Fruit fly (Drosophila melanogaster) whole organism, embryonic: ENCODE data around the gene RabX6.
A peak's percentile ranks its signal among the peaks of the same experiment; 100 is the strongest.

Experiments used
- ATbp ChIP-seq: fragments of 200-800 bp; sonication (Bioruptor generic); optimal IDR thresholded peaks from 2 replicates; lab custom pipeline; 2017; ENCODE audit warnings: missing biosample characterization, mild to moderate bottlenecking, missing genetic modification characterization, missing genetic modification reagents
- Adf1 ChIP-seq: fragments of 200-800 bp; sonication (Bioruptor generic); IDR thresholded peaks from 2 replicates; pipeline ENCODE4 v1.3.6; 2022; ENCODE audit warnings: missing biosample characterization, missing genetic modification characterization
- Awh ChIP-seq: fragments of 200-800 bp; sonication (Bioruptor generic); IDR thresholded peaks from 2 replicates; pipeline ENCODE4, ENCODE4 v1.3.6; 2022; ENCODE audit warnings: missing biosample characterization, missing genetic modification characterization
- B-H1 ChIP-seq: fragments of 200-800 bp; sonication (Bioruptor generic); IDR thresholded peaks from 3 replicates; pipeline ENCODE4 v1.3.6; 2022; ENCODE audit warnings: missing biosample characterization, missing genetic modification characterization
- CG10321 ChIP-seq: fragments of 200-800 bp; sonication (Bioruptor generic); IDR thresholded peaks from 2 replicates; pipeline ENCODE4 v1.3.6; 2022; ENCODE audit warnings: missing biosample characterization, missing genetic modification characterization
- CG10543 ChIP-seq: fragments of 200-800 bp; sonication (Bioruptor generic); optimal IDR thresholded peaks from 3 replicates; lab custom pipeline; 2017; ENCODE audit warnings: missing biosample characterization, mild to moderate bottlenecking, missing genetic modification characterization, moderate library complexity
- CG10959 ChIP-seq: fragments of 200-800 bp; sonication (Bioruptor generic); IDR thresholded peaks from 2 replicates; pipeline ENCODE4 v1.3.6; 2022; ENCODE audit warnings: missing biosample characterization, missing genetic modification characterization
- CG12219 ChIP-seq: fragments of 200-800 bp; sonication (Bioruptor generic); optimal IDR thresholded peaks from 3 replicates; lab custom pipeline; 2018; ENCODE audit warnings: missing biosample characterization, mild to moderate bottlenecking, missing genetic modification characterization
- CG13894 ChIP-seq: fragments of 200-800 bp; sonication (Bioruptor generic); optimal IDR thresholded peaks from 3 replicates; lab custom pipeline; 2018; ENCODE audit warnings: missing biosample characterization, mild to moderate bottlenecking, missing genetic modification characterization, moderate library complexity
- CG14965 ChIP-seq: fragments of 200-800 bp; sonication (Bioruptor generic); optimal IDR thresholded peaks from 2 replicates; lab custom pipeline; 2016; ENCODE audit warnings: missing biosample characterization, missing genetic modification characterization, borderline replicate concordance
- CG15269 ChIP-seq: fragments of 200-800 bp; sonication (Bioruptor generic); optimal IDR thresholded peaks from 2 replicates; lab custom pipeline; 2018; ENCODE audit warnings: missing biosample characterization, mild to moderate bottlenecking, missing genetic modification characterization, moderate library complexity
- CG15696 ChIP-seq: fragments of 200-800 bp; sonication (Bioruptor generic); optimal IDR thresholded peaks from 2 replicates; lab custom pipeline; 2019; ENCODE audit warnings: missing biosample characterization, mild to moderate bottlenecking, missing genetic modification characterization, moderate library complexity
- CG2199 ChIP-seq: fragments of 200-800 bp; sonication (Bioruptor generic); IDR thresholded peaks from 3 replicates; pipeline ENCODE4 v1.3.6; 2022; ENCODE audit warnings: missing biosample characterization, missing genetic modification characterization
- CG32772 ChIP-seq: fragments of 200-800 bp; sonication (Bioruptor generic); IDR thresholded peaks from 2 replicates; pipeline ENCODE4 v1.3.6; 2022; ENCODE audit warnings: missing biosample characterization, missing genetic modification characterization
- CG33213 ChIP-seq: fragments of 200-800 bp; sonication (Bioruptor generic); optimal IDR thresholded peaks from 3 replicates; lab custom pipeline; 2016; ENCODE audit warnings: missing biosample characterization, missing genetic modification characterization
- CG6254 ChIP-seq: fragments of 200-800 bp; sonication (Bioruptor generic); optimal IDR thresholded peaks from 3 replicates; lab custom pipeline; 2017; ENCODE audit warnings: mild to moderate bottlenecking, missing biosample characterization, missing genetic modification reagents, missing genetic modification characterization
- CG6854 ChIP-seq: fragments of 200-800 bp; sonication (Bioruptor generic); optimal IDR thresholded peaks from 3 replicates; lab custom pipeline; 2017; ENCODE audit warnings: missing biosample characterization, mild to moderate bottlenecking, missing genetic modification characterization
- CG7786 ChIP-seq: fragments of 200-800 bp; sonication (Bioruptor generic); optimal IDR thresholded peaks from 2 replicates; lab custom pipeline; 2016; ENCODE audit warnings: missing biosample characterization, missing genetic modification characterization
- CG8478 ChIP-seq: fragments of >200 bp; optimal IDR thresholded peaks from 2 replicates; lab custom pipeline; 2018
- Ets97D ChIP-seq: fragments of 200-800 bp; sonication (Bioruptor generic); optimal IDR thresholded peaks from 3 replicates; lab custom pipeline; 2016; ENCODE audit warnings: missing biosample characterization, missing genetic modification characterization
- HLHmδ ChIP-seq: fragments of 200-800 bp; sonication (Bioruptor generic); optimal IDR thresholded peaks from 2 replicates; lab custom pipeline; 2018; ENCODE audit warnings: missing biosample characterization, mild to moderate bottlenecking, missing genetic modification characterization, moderate library complexity
- HmgZ ChIP-seq: fragments of 200-800 bp; sonication (Bioruptor generic); optimal IDR thresholded peaks from 2 replicates; lab custom pipeline; 2018; ENCODE audit warnings: missing biosample characterization, mild to moderate bottlenecking, missing genetic modification characterization
- Hr51 ChIP-seq, 2 experiments: fragments of 200-800 bp; sonication (Bioruptor generic); optimal IDR thresholded peaks; 2 replicates in 1 of 2; 3 replicates in 1 of 2; lab custom pipeline; 2016 to 2018; ENCODE audit warnings: missing biosample characterization in 2 of 2, missing genetic modification characterization in 2 of 2, mild to moderate bottlenecking in 1 of 2, moderate library complexity in 1 of 2
- Hr78 ChIP-seq, 2 experiments: fragments of 200-800 bp in 1 of 2; fragments of >200 bp in 1 of 2; sonication (Bioruptor generic) in 1 of 2; optimal IDR thresholded peaks; 2 replicates each; lab custom pipeline; 2017 to 2019; ENCODE audit warnings: missing biosample characterization in 2 of 2, missing genetic modification characterization in 2 of 2, mild to moderate bottlenecking in 1 of 2, moderate library complexity in 1 of 2
- NC2α ChIP-seq: fragments of 200-800 bp; sonication (Bioruptor generic); optimal IDR thresholded peaks from 2 replicates; lab custom pipeline; 2016; ENCODE audit warnings: missing biosample characterization, missing genetic modification characterization
- NFAT ChIP-seq: fragments of 200-800 bp; sonication (Bioruptor generic); IDR thresholded peaks from 2 replicates; pipeline ENCODE4 v1.3.6; 2022; ENCODE audit warnings: missing biosample characterization, missing genetic modification characterization
- bbx ChIP-seq: fragments of 200-800 bp; sonication (Bioruptor generic); IDR thresholded peaks from 2 replicates; pipeline ENCODE4 v1.3.6; 2022; ENCODE audit warnings: missing biosample characterization, missing genetic modification characterization; ENCODE audit not compliant: partially characterized antibody
- cg ChIP-seq: fragments of 200-800 bp; sonication (Bioruptor generic); optimal IDR thresholded peaks from 3 replicates; lab custom pipeline; 2019; ENCODE audit warnings: missing biosample characterization, mild to moderate bottlenecking, missing genetic modification characterization, moderate library complexity
- chinmo ChIP-seq: fragments of 200-800 bp; sonication (Bioruptor generic); IDR thresholded peaks from 4 replicates; pipeline ENCODE4 v1.3.6; 2022; ENCODE audit warnings: missing biosample characterization, missing genetic modification characterization; ENCODE audit not compliant: partially characterized antibody
- ci ChIP-seq: fragments of 200-800 bp; sonication (Bioruptor generic); IDR thresholded peaks from 3 replicates; pipeline ENCODE4 v1.3.6; 2022; ENCODE audit warnings: missing biosample characterization, missing genetic modification characterization
- crp ChIP-seq, 2 experiments: fragments of 200-800 bp; sonication (Bioruptor generic); optimal IDR thresholded peaks; 2 replicates in 1 of 2; 3 replicates in 1 of 2; lab custom pipeline; 2017; ENCODE audit warnings: missing biosample characterization in 2 of 2, missing genetic modification characterization in 2 of 2, mild to moderate bottlenecking in 1 of 2, moderate library complexity in 1 of 2
- dm ChIP-seq: fragments of 200-800 bp; sonication (Bioruptor generic); optimal IDR thresholded peaks from 3 replicates; lab custom pipeline; 2016; ENCODE audit warnings: missing biosample characterization, missing genetic modification characterization
- emc ChIP-seq: fragments of 200-800 bp; sonication (Bioruptor generic); optimal IDR thresholded peaks from 2 replicates; lab custom pipeline; 2016; ENCODE audit warnings: missing biosample characterization, missing genetic modification characterization
- hbn ChIP-seq: fragments of 200-800 bp; sonication (Bioruptor generic); IDR thresholded peaks from 2 replicates; pipeline ENCODE4 v1.3.6; 2022; ENCODE audit warnings: missing biosample characterization, missing genetic modification characterization; ENCODE audit not compliant: partially characterized antibody
- her ChIP-seq: fragments of 200-800 bp; sonication (Bioruptor generic); optimal IDR thresholded peaks from 2 replicates; lab custom pipeline; 2016; ENCODE audit warnings: missing biosample characterization, missing genetic modification characterization
- insv ChIP-seq, 2 experiments: fragments of 200-800 bp; sonication (Bioruptor generic); optimal IDR thresholded peaks; 3 replicates each; lab custom pipeline; 2016 to 2018; ENCODE audit warnings: missing biosample characterization in 2 of 2, missing genetic modification characterization in 2 of 2
- kni ChIP-seq: fragments of 200-800 bp; sonication (Bioruptor generic); optimal IDR thresholded peaks from 3 replicates; lab custom pipeline; 2017; ENCODE audit warnings: mild to moderate bottlenecking, missing biosample characterization, missing genetic modification reagents, missing genetic modification characterization
- mirr ChIP-seq: fragments of 200-800 bp; sonication (Bioruptor generic); optimal IDR thresholded peaks from 3 replicates; lab custom pipeline; 2018; ENCODE audit warnings: missing biosample characterization, mild to moderate bottlenecking, missing genetic modification characterization
- otp ChIP-seq: fragments of 200-800 bp; sonication (Bioruptor generic); IDR thresholded peaks from 3 replicates; pipeline ENCODE4, ENCODE4 v1.3.6; 2022; ENCODE audit warnings: missing biosample characterization, missing genetic modification characterization
- peb ChIP-seq: fragments of 200-800 bp; sonication (Bioruptor generic); IDR thresholded peaks from 2 replicates; pipeline ENCODE4 v1.3.6; 2022; ENCODE audit warnings: missing biosample characterization, missing genetic modification characterization
- pfk ChIP-seq: fragments of 200-800 bp; sonication (Bioruptor generic); optimal IDR thresholded peaks from 2 replicates; lab custom pipeline; 2018; ENCODE audit warnings: missing biosample characterization, mild to moderate bottlenecking, missing genetic modification characterization, moderate library complexity
- row ChIP-seq: fragments of 200-800 bp; sonication (Bioruptor generic); IDR thresholded peaks from 3 replicates; pipeline ENCODE4 v1.3.6; 2022; ENCODE audit warnings: missing biosample characterization, missing genetic modification characterization
- seq ChIP-seq: fragments of 200-800 bp; sonication (Bioruptor generic); IDR thresholded peaks from 2 replicates; pipeline ENCODE4 v1.3.6; 2022; ENCODE audit warnings: missing biosample characterization, missing genetic modification characterization
- so ChIP-seq: fragments of 200-800 bp; sonication (Bioruptor generic); IDR thresholded peaks from 3 replicates; pipeline ENCODE4 v1.3.6; 2022; ENCODE audit warnings: missing biosample characterization, missing genetic modification characterization
- sr ChIP-seq: fragments of 200-800 bp; sonication (Bioruptor generic); IDR thresholded peaks from 3 replicates; pipeline ENCODE4 v1.3.6; 2022; ENCODE audit warnings: missing biosample characterization, missing genetic modification characterization
- unpg ChIP-seq: fragments of 200-800 bp; sonication (Bioruptor generic); optimal IDR thresholded peaks from 3 replicates; lab custom pipeline; 2018; ENCODE audit warnings: missing biosample characterization, mild to moderate bottlenecking, missing genetic modification characterization, moderate library complexity
- zfh1 ChIP-seq: fragments of 200-800 bp; sonication (Bioruptor generic); IDR thresholded peaks from 3 replicates; pipeline ENCODE4 v1.3.6; 2022; ENCODE audit warnings: missing biosample characterization, missing genetic modification characterization

Gene RabX6

dm6 chr3L:642865-643738, 47.2 kb upstream of the RabX6 start (continued):
- TF ChIP-seq NFAT (GFP tag; lab: Robert Waterston, UW) (peak; percentile 5; the same call in 1 of the 2 replicates), ATbp (GFP tag; lab: Kevin White, UChicago) (peak; percentile 26), CG8478 (lab: Kevin White, UChicago) (no peak), Awh (GFP tag; lab: Robert Waterston, UW) (peak; percentile 14; the same call in 1 of the 2 replicates), CG10543 (GFP tag; lab: Kevin White, UChicago) (peak; percentile 90), CG14965 (GFP tag; lab: Kevin White, UChicago) (peak; percentile 22), row (GFP tag; lab: Robert Waterston, UW) (no peak), CG2199 (peak; percentile 93), CG33213 (GFP tag; lab: Kevin White, UChicago) (peak; percentile 44), CG7786 (GFP tag; lab: Kevin White, UChicago) (peak; percentile 44), hbn (GFP tag; lab: Robert Waterston, UW) (no peak), HmgZ (tag; lab: Kevin White, UChicago) (peak; percentile 8), B-H1 (GFP tag; lab: Robert Waterston, UW) (peak; percentile 20; the same call in 1 of the 3 replicates), seq (peak; percentile 52; the same call in 1 of the 2 replicates), unpg (GFP tag; lab: Kevin White, UChicago) (peak; percentile 6), CG15696 (peak; percentile 22), so (GFP tag; lab: Robert Waterston, UW) (peak; percentile 27; the same call in 1 of the 3 replicates), CG10321 (GFP tag; lab: Robert Waterston, UW) (0 out of 2 replicates have a peak, but pooled peaks have one; percentile 16), chinmo (GFP tag; lab: Robert Waterston, UW) (peak; percentile 70; the same call in 1 of the 4 replicates), CG6254 (GFP tag; lab: Kevin White, UChicago) (no peak), HLHmδ (GFP tag; lab: Kevin White, UChicago) (peak; percentile 42), CG12219 (GFP tag; lab: Kevin White, UChicago) (no peak), mirr (GFP tag; lab: Kevin White, UChicago) (peak; percentile 78), crp (GFP tag; optimal IDR thresholded peaks at IDR 0.05; lab: Kevin White, UChicago) (no peak), Hr51 (GFP tag; optimal IDR thresholded peaks at IDR 0.05; lab: Kevin White, UChicago) (peak in 1 of 2 experiments; percentile 16), her (GFP tag; lab: Kevin White, UChicago) (peak; percentile 63), CG15269 (tag; lab: Kevin White, UChicago) (peak; percentile 22), sr (GFP tag; lab: Robert Waterston, UW) (peak; percentile 33; the same call in 1 of the 3 replicates), Hr78 (GFP tag; optimal IDR thresholded peaks at IDR 0.05; lab: Kevin White, UChicago) (peak in 1 of 2 experiments; percentile 98), peb (0 out of 2 replicates have a peak, but pooled peaks have one; percentile 4), Adf1 (peak; percentile 37; the same call in 1 of the 2 replicates), kni (peak; percentile 94), emc (GFP tag; lab: Kevin White, UChicago) (no peak), CG32772 (no peak), dm (GFP tag; lab: Kevin White, UChicago) (no peak), insv (GFP tag; optimal IDR thresholded peaks at IDR 0.05; lab: Kevin White, UChicago) (no peak), zfh1 (GFP tag; lab: Robert Waterston, UW) (peak; percentile 40; the same call in 1 of the 3 replicates), CG10959 (GFP tag; lab: Robert Waterston, UW) (0 out of 2 replicates have a peak, but pooled peaks have one; percentile 2), bbx (GFP tag; lab: Robert Waterston, UW) (0 out of 2 replicates have a peak, but pooled peaks have one; percentile 9), ci (GFP tag; lab: Robert Waterston, UW) (peak; percentile 69; the same call in 1 of the 3 replicates), CG6854 (GFP tag; lab: Kevin White, UChicago) (no peak), CG13894 (tag; lab: Kevin White, UChicago) (peak; percentile 17), cg (GFP tag; lab: Kevin White, UChicago) (peak; percentile 56), otp (GFP tag; lab: Robert Waterston, UW) (0 out of 3 replicates have a peak, but pooled peaks have one; percentile 6), pfk (GFP tag; lab: Kevin White, UChicago) (peak; percentile 7), NC2α (peak; percentile 12), Ets97D (GFP tag; lab: Kevin White, UChicago) (no peak)
